Worm (Caenorhabditis elegans) whole organism, L3 larva: ENCODE data around the gene E02C12.9.

Experiments
- ZK546.5 ChIP-seq: sonication (generic microtip); optimal IDR thresholded peaks from 2 replicates; lab custom pipeline; 2017; ENCODE audit warnings: missing biosample characterization, missing genetic modification characterization
- ama-1 ChIP-seq: fragments of 150-350 bp; optimal IDR thresholded peaks from 2 replicates; lab custom pipeline; 2018
- ceh-16 ChIP-seq: sonication (generic microtip); optimal IDR thresholded peaks from 2 replicates; lab custom pipeline; 2017; ENCODE audit warnings: missing biosample characterization, missing genetic modification characterization
- ceh-28 ChIP-seq: fragments of 150-350 bp; optimal IDR thresholded peaks from 2 replicates; lab custom pipeline; 2014; ENCODE audit warnings: missing biosample characterization, missing genetic modification reagents, missing genetic modification characterization
- daf-12 ChIP-seq: fragments of 150-350 bp; optimal IDR thresholded peaks from 2 replicates; lab custom pipeline; 2014; ENCODE audit warnings: missing biosample characterization, missing genetic modification reagents, missing genetic modification characterization
- egl-5 ChIP-seq: fragments of 150-350 bp; optimal IDR thresholded peaks from 2 replicates; lab custom pipeline; 2017; ENCODE audit warnings: missing biosample characterization, missing genetic modification reagents, missing genetic modification characterization, inconsistent platforms
- elt-3 ChIP-seq, 3 experiments: fragments of 150-350 bp in 1 of 3; sonication (generic microtip) in 2 of 3; optimal IDR thresholded peaks; 2 replicates in 2 of 3; 4 replicates in 1 of 3; lab custom pipeline; 2014 to 2017; ENCODE audit warnings: missing biosample characterization in 3 of 3, missing genetic modification characterization in 3 of 3
- fkh-10 ChIP-seq: sonication (generic microtip); optimal IDR thresholded peaks from 2 replicates; lab custom pipeline; 2017; ENCODE audit warnings: missing biosample characterization, missing genetic modification reagents, missing genetic modification characterization
- fos-1 ChIP-seq: fragments of 150-350 bp; optimal IDR thresholded peaks from 2 replicates; lab custom pipeline; 2014; ENCODE audit warnings: missing biosample characterization, missing genetic modification characterization
- hmg-11 ChIP-seq: sonication (generic microtip); optimal IDR thresholded peaks from 2 replicates; lab custom pipeline; 2016; ENCODE audit warnings: missing genetic modification characterization, missing compliant biosample characterization
- lin-15B ChIP-seq: fragments of 150-350 bp; optimal IDR thresholded peaks from 2 replicates; lab custom pipeline; 2014; ENCODE audit warnings: missing biosample characterization, missing genetic modification characterization
- lin-39 ChIP-seq: fragments of 150-350 bp; optimal IDR thresholded peaks from 2 replicates; lab custom pipeline; 2018; ENCODE audit warnings: missing biosample characterization, missing genetic modification reagents, missing genetic modification characterization
- lsy-12 ChIP-seq: sonication (generic microtip); optimal IDR thresholded peaks from 2 replicates; lab custom pipeline; 2016; ENCODE audit warnings: mild to moderate bottlenecking, missing genetic modification characterization, missing compliant biosample characterization
- mdl-1 ChIP-seq: fragments of 150-350 bp; optimal IDR thresholded peaks from 2 replicates; lab custom pipeline; 2014; ENCODE audit warnings: missing biosample characterization, missing genetic modification characterization
- mml-1 ChIP-seq: fragments of 150-350 bp; sonication (generic microtip); optimal IDR thresholded peaks from 3 replicates; lab custom pipeline; 2014; ENCODE audit warnings: missing biosample characterization, missing genetic modification characterization
- nfya-1 ChIP-seq: sonication (generic microtip); optimal IDR thresholded peaks from 2 replicates; lab custom pipeline; 2017; ENCODE audit warnings: missing genetic modification characterization, mild to moderate bottlenecking, missing compliant biosample characterization, antibody characterized with exemption, moderate library complexity; ENCODE audit not compliant: insufficient read depth
- nhr-12 ChIP-seq: fragments of 150-350 bp; optimal IDR thresholded peaks from 2 replicates; lab custom pipeline; 2014; ENCODE audit warnings: missing biosample characterization, missing genetic modification characterization
- nhr-25 ChIP-seq: sonication (generic microtip); optimal IDR thresholded peaks from 2 replicates; lab custom pipeline; 2017; ENCODE audit warnings: missing biosample characterization, missing genetic modification characterization
- nhr-43 ChIP-seq: sonication (generic microtip); optimal IDR thresholded peaks from 2 replicates; lab custom pipeline; 2016; ENCODE audit warnings: mild to moderate bottlenecking, missing genetic modification characterization, missing compliant biosample characterization; ENCODE audit not compliant: poor library complexity, severe bottlenecking
- nhr-67 ChIP-seq: fragments of 150-350 bp; optimal IDR thresholded peaks from 2 replicates; lab custom pipeline; 2014; ENCODE audit warnings: missing biosample characterization, missing genetic modification characterization
- pha-4 ChIP-seq: fragments of 150-350 bp; optimal IDR thresholded peaks from 2 replicates; lab custom pipeline; 2014; ENCODE audit warnings: missing biosample characterization, missing genetic modification reagents, missing genetic modification characterization
- pqm-1 ChIP-seq: fragments of 150-350 bp; optimal IDR thresholded peaks from 2 replicates; lab custom pipeline; 2017; ENCODE audit warnings: missing biosample characterization, missing genetic modification characterization, inconsistent platforms
- sea-2 ChIP-seq: fragments of 150-350 bp; sonication (generic microtip); optimal IDR thresholded peaks from 4 replicates; lab custom pipeline; 2014; ENCODE audit warnings: missing biosample characterization, missing genetic modification reagents, missing genetic modification characterization
- skn-1 ChIP-seq: fragments of 150-350 bp; optimal IDR thresholded peaks from 2 replicates; lab custom pipeline; 2014; ENCODE audit warnings: missing biosample characterization, missing genetic modification characterization
- tbx-2 ChIP-seq: sonication (generic microtip); optimal IDR thresholded peaks from 2 replicates; lab custom pipeline; 2016; ENCODE audit warnings: mild to moderate bottlenecking, missing genetic modification characterization, missing compliant biosample characterization
- unc-62 ChIP-seq: fragments of 150-350 bp; sonication (generic microtip); optimal IDR thresholded peaks from 4 replicates; lab custom pipeline; 2014; ENCODE audit warnings: missing biosample characterization, missing genetic modification reagents, missing genetic modification characterization
- zag-1 ChIP-seq: fragments of 150-350 bp; optimal IDR thresholded peaks from 2 replicates; lab custom pipeline; 2014; ENCODE audit warnings: missing biosample characterization, missing genetic modification characterization
- ztf-4 ChIP-seq: fragments of 150-350 bp; optimal IDR thresholded peaks from 2 replicates; lab custom pipeline; 2014; ENCODE audit warnings: missing biosample characterization, missing genetic modification characterization

E02C12.9 gene

ce11 chrV:9423539-9423938 is 48.3 kb upstream of the E02C12.9 start:
- TF ChIP-seq tbx-2 (tag; lab: Kevin White, UChicago): no peak
- TF ChIP-seq nhr-25 (tag; lab: Kevin White, UChicago): peak; percentile 24

- TF ChIP-seq pha-4 (tag; lab: Kevin White, UChicago): peak; percentile 30
- TF ChIP-seq nhr-25 (tag; lab: Kevin White, UChicago): peak; percentile 40
- peak; percentile 54 for TF ChIP-seq hmg-11
- peak; percentile 15 for TF ChIP-seq nfya-1 (tag; lab: Kevin White, UChicago)
- TF ChIP-seq mdl-1 (tag; lab: Kevin White, UChicago): no peak
- no peak for TF ChIP-seq ama-1 (lab: Kevin White, UChicago)
Measured at ce11 chrV:9422745-9423144, 47.5 kb upstream of the E02C12.9 start.

DNA sequence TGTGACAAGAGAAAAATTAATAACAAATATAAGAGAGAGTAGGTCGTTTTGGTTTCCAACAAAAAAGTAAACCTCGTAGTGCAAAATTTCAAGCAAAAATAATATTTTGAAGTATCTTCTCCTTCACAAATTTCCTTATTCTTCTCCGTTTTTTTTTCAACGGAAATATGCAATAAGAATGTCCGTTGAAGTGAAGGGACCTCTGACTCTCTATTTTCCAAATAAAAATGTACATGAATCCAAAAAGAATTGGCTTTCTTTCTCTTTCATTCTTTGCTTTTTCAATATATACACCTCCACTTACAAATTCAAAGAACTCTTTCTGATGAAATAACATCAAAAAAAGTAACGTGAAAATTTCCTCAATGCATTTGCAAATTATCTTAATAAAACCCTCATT is 41.3 kb upstream of the E02C12.9 start, which contains the start of gene F36D4.1:
TSS of gene F36D4.1 (plus strand) at position 301 of the 400 bp plus-strand sequence.
- TF ChIP-seq mml-1 (no peak), nhr-25 (tag; lab: Kevin White, UChicago) (no peak), ZK546.5 (tag; lab: Kevin White, UChicago) (no peak), pqm-1 (tag; lab: Kevin White, UChicago) (no peak), egl-5 (tag; lab: Kevin White, UChicago) (no peak), nhr-12 (no peak), skn-1 (tag; lab: Kevin White, UChicago) (no peak), fos-1 (tag; lab: Kevin White, UChicago) (no peak), ama-1 (lab: Kevin White, UChicago) (no peak), ceh-28 (tag; lab: Kevin White, UChicago) (no peak), zag-1 (tag; lab: Kevin White, UChicago) (no peak), lin-15B (no peak), unc-62 (GFP tag; lab: Kevin White, UChicago) (no peak)

DNA sequence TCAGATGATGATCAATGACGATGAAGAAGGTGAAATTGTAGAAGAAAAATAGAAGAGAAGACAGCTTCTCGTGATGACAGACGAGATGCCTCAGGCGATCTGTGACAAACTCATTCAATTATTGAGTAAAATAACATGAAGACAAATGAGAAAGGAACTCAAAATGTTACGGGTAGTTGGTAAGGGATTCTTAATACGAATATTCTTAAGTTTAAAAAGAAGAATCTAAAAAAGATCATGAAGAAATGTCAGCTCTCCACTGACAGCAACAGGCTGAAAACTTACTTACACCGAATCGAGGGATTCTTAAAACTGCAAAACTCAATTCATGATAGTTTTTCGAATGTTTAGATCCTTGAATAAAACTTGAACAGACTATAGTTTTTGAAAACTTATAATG is 39.2 kb upstream of the E02C12.9 start, which contains the start of gene F36D4.4:
TSS of gene F36D4.4 (minus strand) at position 101 of the 400 bp plus-strand sequence.
- TF ChIP-seq nhr-25 (tag; lab: Kevin White, UChicago) (no peak), lsy-12 (tag; lab: Kevin White, UChicago) (no peak), skn-1 (tag; lab: Kevin White, UChicago) (no peak), ztf-4 (no peak), pqm-1 (tag; lab: Kevin White, UChicago) (no peak), ama-1 (lab: Kevin White, UChicago) (no peak), nhr-67 (tag; lab: Kevin White, UChicago) (no peak), lin-15B (no peak), nhr-43 (tag; lab: Kevin White, UChicago) (no peak), pha-4 (tag; lab: Kevin White, UChicago) (no peak), ceh-16 (tag; lab: Kevin White, UChicago) (no peak), lin-39 (no peak), elt-3 (tag; optimal IDR thresholded peaks at IDR 0.05; lab: Kevin White, UChicago) (no peak)
- TF ChIP-seq, all 47 proteins: peak for 0

- TF ChIP-seq daf-12 (tag; lab: Kevin White, UChicago): no peak
- TF ChIP-seq fkh-10 (GFP tag; lab: Kevin White, UChicago): peak; percentile 42
Measured at ce11 chrV:9408869-9409268, 33.6 kb upstream of the E02C12.9 start.

- TF ChIP-seq pqm-1 (tag; lab: Kevin White, UChicago): peak; percentile 55
- TF ChIP-seq pha-4 (tag; lab: Kevin White, UChicago): peak; percentile 61
- TF ChIP-seq nfya-1 (tag; lab: Kevin White, UChicago): peak; percentile 8
- no peak for TF ChIP-seq sea-2 (GFP tag; lab: Kevin White, UChicago)
Measured at ce11 chrV:9406890-9407289, 31.6 kb upstream of the E02C12.9 start.

ce11 chrV:9399886-9400373 is 24.7 kb upstream of the E02C12.9 start, which contains the start of gene trpp-4:
Gene trpp-4 (plus strand): TSS chrV:9400327.
- TF ChIP-seq ama-1 (lab: Kevin White, UChicago) (no peak), pha-4 (tag; lab: Kevin White, UChicago) (peak; percentile 17)
